Worm (Caenorhabditis elegans) whole organism, midembryonic: ENCODE data around the gene rpl-33.

Experiments
- flt-1 ChIP-seq: fragments of 200-800 bp; sonication (Bioruptor generic); IDR thresholded peaks from 2 replicates; pipeline ENCODE4 v1.3.6; 2022; ENCODE audit warnings: missing genetic modification characterization, missing compliant biosample characterization
- klf-2 ChIP-seq: fragments of 200-800 bp; sonication (Bioruptor generic); conservative IDR thresholded peaks from 2 replicates; pipeline ENCODE4 v1.3.6; 2022; ENCODE audit warnings: missing genetic modification reagents, missing genetic modification characterization, missing compliant biosample characterization
- med-1 ChIP-seq: sonication (generic microtip); optimal IDR thresholded peaks from 2 replicates; lab custom pipeline; 2017; ENCODE audit warnings: missing genetic modification characterization, mild to moderate bottlenecking, missing compliant biosample characterization, antibody characterized with exemption, missing genetic modification reagents; ENCODE audit not compliant: insufficient read depth
- ref-1 ChIP-seq: fragments of 200-800 bp; sonication (Bioruptor generic); conservative IDR thresholded peaks from 2 replicates; pipeline ENCODE4 v1.3.6; 2022; ENCODE audit warnings: missing genetic modification reagents, missing genetic modification characterization, missing compliant biosample characterization
- ztf-29 ChIP-seq: fragments of 200-800 bp; sonication (Bioruptor generic); IDR thresholded peaks from 2 replicates; pipeline ENCODE4 v1.3.6; 2022; ENCODE audit warnings: missing genetic modification reagents, missing genetic modification characterization, missing compliant biosample characterization

ce11 chrII:7059274-7059757 is 46.0 kb upstream of the rpl-33 start:
- TF ChIP-seq klf-2 (GFP tag; lab: Robert Waterston, UW) (no peak), flt-1 (GFP tag; lab: Robert Waterston, UW) (no peak), ref-1 (GFP tag; lab: Robert Waterston, UW) (no peak), med-1 (GFP tag; lab: Kevin White, UChicago) (no peak), ztf-29 (GFP tag; lab: Robert Waterston, UW) (no peak)
